Fruit fly (Drosophila melanogaster) whole organism, embryonic: ENCODE data around the gene CG13369.

Source experiments
- Blimp-1 ChIP-seq: fragments of 200-800 bp; sonication (Bioruptor generic); optimal IDR thresholded peaks from 3 replicates; lab custom pipeline; 2018; ENCODE audit warnings: missing biosample characterization, missing genetic modification characterization, mild to moderate bottlenecking, moderate library complexity, missing genetic modification reagents
- CG11696 ChIP-seq: fragments of 200-800 bp; sonication (Bioruptor generic); IDR thresholded peaks from 2 replicates; pipeline ENCODE4 v1.3.6; 2022; ENCODE audit warnings: missing biosample characterization, missing genetic modification characterization
- CG12219 ChIP-seq: fragments of 200-800 bp; sonication (Bioruptor generic); optimal IDR thresholded peaks from 3 replicates; lab custom pipeline; 2018; ENCODE audit warnings: missing biosample characterization, mild to moderate bottlenecking, missing genetic modification characterization
- CG1233 ChIP-seq: fragments of 200-800 bp; sonication (Bioruptor generic); optimal IDR thresholded peaks from 4 replicates; lab custom pipeline; 2018; ENCODE audit warnings: missing biosample characterization, mild to moderate bottlenecking, missing genetic modification characterization
- CG13624 ChIP-seq: fragments of 200-800 bp; sonication (Bioruptor generic); optimal IDR thresholded peaks from 2 replicates; lab custom pipeline; 2016; ENCODE audit warnings: missing biosample characterization, missing genetic modification characterization
- CG15514 ChIP-seq: fragments of 200-800 bp; sonication (Bioruptor generic); optimal IDR thresholded peaks from 3 replicates; lab custom pipeline; 2017; ENCODE audit warnings: missing biosample characterization, missing genetic modification characterization, mild to moderate bottlenecking, moderate library complexity, missing genetic modification reagents
- CG17802 ChIP-seq: fragments of 200-800 bp; sonication (Bioruptor generic); optimal IDR thresholded peaks from 2 replicates; lab custom pipeline; 2018; ENCODE audit warnings: missing biosample characterization, mild to moderate bottlenecking, missing genetic modification characterization, moderate library complexity
- CG2116 ChIP-seq: fragments of 200-800 bp; sonication (Bioruptor generic); optimal IDR thresholded peaks from 3 replicates; lab custom pipeline; 2018; ENCODE audit warnings: missing biosample characterization, mild to moderate bottlenecking, missing genetic modification characterization
- CG2875 ChIP-seq: fragments of 200-800 bp; sonication (Bioruptor generic); optimal IDR thresholded peaks from 2 replicates; lab custom pipeline; 2017; ENCODE audit warnings: missing biosample characterization, mild to moderate bottlenecking, missing genetic modification characterization, missing genetic modification reagents
- CG32772 ChIP-seq: fragments of 200-800 bp; sonication (Bioruptor generic); IDR thresholded peaks from 2 replicates; pipeline ENCODE4 v1.3.6; 2022; ENCODE audit warnings: missing biosample characterization, missing genetic modification characterization
- CG33213 ChIP-seq: fragments of 200-800 bp; sonication (Bioruptor generic); optimal IDR thresholded peaks from 3 replicates; lab custom pipeline; 2016; ENCODE audit warnings: missing biosample characterization, missing genetic modification characterization
- CG6254 ChIP-seq: fragments of 200-800 bp; sonication (Bioruptor generic); optimal IDR thresholded peaks from 3 replicates; lab custom pipeline; 2017; ENCODE audit warnings: mild to moderate bottlenecking, missing biosample characterization, missing genetic modification reagents, missing genetic modification characterization
- CG6791 ChIP-seq: fragments of 200-800 bp; sonication (Bioruptor generic); IDR thresholded peaks from 3 replicates; pipeline ENCODE4 v1.3.6; 2022; ENCODE audit warnings: missing biosample characterization, missing genetic modification characterization; ENCODE audit not compliant: partially characterized antibody
- CG7357 ChIP-seq: fragments of 200-800 bp; sonication (Bioruptor generic); IDR thresholded peaks from 3 replicates; pipeline ENCODE4 v1.3.6; 2022; ENCODE audit warnings: missing biosample characterization, missing genetic modification characterization
- CG7745 ChIP-seq: fragments of 200-800 bp; sonication (Bioruptor generic); optimal IDR thresholded peaks from 2 replicates; lab custom pipeline; 2018; ENCODE audit warnings: missing biosample characterization, mild to moderate bottlenecking, missing genetic modification characterization, moderate library complexity
- CG7963 ChIP-seq: fragments of 200-800 bp; sonication (Bioruptor generic); IDR thresholded peaks from 3 replicates; pipeline ENCODE4 v1.3.6; 2022; ENCODE audit warnings: missing biosample characterization, missing genetic modification characterization; ENCODE audit not compliant: partially characterized antibody
- CG8290 ChIP-seq, 3 experiments: fragments of 200-800 bp; sonication (Bioruptor generic); optimal IDR thresholded peaks; 2 replicates each; lab custom pipeline; 2016 to 2019; ENCODE audit warnings: missing biosample characterization in 3 of 3, missing genetic modification characterization in 3 of 3, mild to moderate bottlenecking in 2 of 3, moderate library complexity in 1 of 3
- CG8924 ChIP-seq: fragments of 200-800 bp; optimal IDR thresholded peaks from 3 replicates; lab custom pipeline; 2019; ENCODE audit warnings: missing biosample characterization, mild to moderate bottlenecking, missing genetic modification characterization, moderate library complexity
- CG9437 ChIP-seq: fragments of 200-800 bp; sonication (Bioruptor generic); optimal IDR thresholded peaks from 2 replicates; lab custom pipeline; 2018; ENCODE audit warnings: missing biosample characterization, mild to moderate bottlenecking, missing genetic modification characterization
- CG9727 ChIP-seq: fragments of 200-800 bp; sonication (Bioruptor generic); optimal IDR thresholded peaks from 3 replicates; lab custom pipeline; 2017; ENCODE audit warnings: missing biosample characterization, mild to moderate bottlenecking, missing genetic modification characterization
- CTCF ChIP-seq: fragments of 200-800 bp; sonication (Bioruptor generic); optimal IDR thresholded peaks from 2 replicates; lab custom pipeline; 2017; ENCODE audit warnings: missing biosample characterization, mild to moderate bottlenecking, missing genetic modification characterization, moderate library complexity
- CrebB ChIP-seq: fragments of 200-800 bp; sonication (Bioruptor generic); optimal IDR thresholded peaks from 3 replicates; lab custom pipeline; 2018; ENCODE audit warnings: missing biosample characterization, mild to moderate bottlenecking, missing genetic modification characterization
- D19A ChIP-seq: fragments of 200-800 bp; optimal IDR thresholded peaks from 3 replicates; lab custom pipeline; 2019; ENCODE audit warnings: missing biosample characterization, mild to moderate bottlenecking, missing genetic modification characterization, moderate library complexity
- Drgx ChIP-seq: fragments of 200-800 bp; sonication (Bioruptor generic); IDR thresholded peaks from 2 replicates; pipeline ENCODE4 v1.3.6; 2022; ENCODE audit warnings: missing biosample characterization, missing genetic modification characterization
- Ets65A ChIP-seq: fragments of 200-800 bp; sonication (Bioruptor generic); peaks from one replicate; lab custom pipeline; 2016; ENCODE audit warnings: missing biosample characterization, missing genetic modification characterization
- Ets97D ChIP-seq: fragments of 200-800 bp; sonication (Bioruptor generic); optimal IDR thresholded peaks from 3 replicates; lab custom pipeline; 2016; ENCODE audit warnings: missing biosample characterization, missing genetic modification characterization
- Fer1 ChIP-seq: fragments of 200-800 bp; sonication (Bioruptor generic); optimal IDR thresholded peaks from 2 replicates; lab custom pipeline; 2017; ENCODE audit warnings: missing biosample characterization, mild to moderate bottlenecking, missing genetic modification characterization
- Hr51 ChIP-seq, 2 experiments: fragments of 200-800 bp; sonication (Bioruptor generic); optimal IDR thresholded peaks; 2 replicates in 1 of 2; 3 replicates in 1 of 2; lab custom pipeline; 2016 to 2018; ENCODE audit warnings: missing biosample characterization in 2 of 2, missing genetic modification characterization in 2 of 2, mild to moderate bottlenecking in 1 of 2, moderate library complexity in 1 of 2
- MESR4 ChIP-seq: fragments of 200-800 bp; sonication (Bioruptor generic); optimal IDR thresholded peaks from 2 replicates; lab custom pipeline; 2018; ENCODE audit warnings: missing biosample characterization, mild to moderate bottlenecking, missing genetic modification characterization, moderate library complexity
- Nf-YC ChIP-seq: fragments of 200-800 bp; optimal IDR thresholded peaks from 3 replicates; lab custom pipeline; 2019; ENCODE audit warnings: missing biosample characterization, mild to moderate bottlenecking, missing genetic modification characterization, moderate library complexity
- Oaz ChIP-seq: fragments of 200-800 bp; sonication (Bioruptor generic); IDR thresholded peaks from 2 replicates; pipeline ENCODE4 v1.3.6; 2022; ENCODE audit warnings: missing biosample characterization, missing genetic modification characterization
- ash1 ChIP-seq: fragments of 200-800 bp; sonication (Bioruptor generic); optimal IDR thresholded peaks from 2 replicates; lab custom pipeline; 2018; ENCODE audit warnings: missing biosample characterization, mild to moderate bottlenecking, missing genetic modification characterization
- chinmo ChIP-seq: fragments of 200-800 bp; sonication (Bioruptor generic); IDR thresholded peaks from 4 replicates; pipeline ENCODE4 v1.3.6; 2022; ENCODE audit warnings: missing biosample characterization, missing genetic modification characterization; ENCODE audit not compliant: partially characterized antibody
- dmrt99B ChIP-seq: fragments of 200-800 bp; sonication (Bioruptor generic); optimal IDR thresholded peaks from 2 replicates; lab custom pipeline; 2018; ENCODE audit warnings: missing biosample characterization, mild to moderate bottlenecking, missing genetic modification characterization, moderate library complexity
- exex ChIP-seq: fragments of 200-800 bp; sonication (Bioruptor generic); optimal IDR thresholded peaks from 4 replicates; lab custom pipeline; 2018; ENCODE audit warnings: missing biosample characterization, mild to moderate bottlenecking, missing genetic modification characterization, moderate library complexity
- fd96Cb ChIP-seq: fragments of 200-800 bp; sonication (Bioruptor generic); optimal IDR thresholded peaks from 2 replicates; lab custom pipeline; 2018; ENCODE audit warnings: missing biosample characterization, mild to moderate bottlenecking, missing genetic modification characterization, moderate library complexity
- h ChIP-seq: fragments of >200 bp; optimal IDR thresholded peaks from 2 replicates; lab custom pipeline; 2017
- hbn ChIP-seq: fragments of 200-800 bp; sonication (Bioruptor generic); IDR thresholded peaks from 2 replicates; pipeline ENCODE4 v1.3.6; 2022; ENCODE audit warnings: missing biosample characterization, missing genetic modification characterization; ENCODE audit not compliant: partially characterized antibody
- lbe ChIP-seq: fragments of 200-800 bp; sonication (Bioruptor generic); optimal IDR thresholded peaks from 2 replicates; lab custom pipeline; 2016; ENCODE audit warnings: missing biosample characterization, mild to moderate bottlenecking, missing genetic modification characterization
- nom ChIP-seq: fragments of 200-800 bp; sonication (Bioruptor generic); optimal IDR thresholded peaks from 2 replicates; lab custom pipeline; 2017; ENCODE audit warnings: missing biosample characterization, missing genetic modification characterization, mild to moderate bottlenecking, moderate library complexity, missing genetic modification reagents
- oc ChIP-seq: fragments of 200-800 bp; sonication (Bioruptor generic); optimal IDR thresholded peaks from 2 replicates; lab custom pipeline; 2018; ENCODE audit warnings: missing biosample characterization, mild to moderate bottlenecking, missing genetic modification characterization, moderate library complexity
- prd ChIP-seq, 3 experiments: fragments of >200 bp in 2 of 3; fragments of 200-800 bp in 1 of 3; sonication (Bioruptor generic) in 1 of 3; optimal IDR thresholded peaks in 2 of 3; IDR thresholded peaks in 1 of 3; 2 replicates in 2 of 3; 3 replicates in 1 of 3; pipeline versions ENCODE4 v1.3.6 to Lab custom; 2017 to 2022; ENCODE audit warnings: missing biosample characterization in 1 of 3, missing genetic modification characterization in 1 of 3
- shn ChIP-seq: fragments of 200-800 bp; sonication (Bioruptor generic); optimal IDR thresholded peaks from 3 replicates; lab custom pipeline; 2016; ENCODE audit warnings: missing biosample characterization, missing genetic modification characterization
- sima ChIP-seq: fragments of 200-800 bp; sonication (Bioruptor generic); optimal IDR thresholded peaks from 2 replicates; lab custom pipeline; 2016; ENCODE audit warnings: missing biosample characterization, missing genetic modification characterization
- so ChIP-seq: fragments of 200-800 bp; sonication (Bioruptor generic); IDR thresholded peaks from 3 replicates; pipeline ENCODE4 v1.3.6; 2022; ENCODE audit warnings: missing biosample characterization, missing genetic modification characterization
- tio ChIP-seq: fragments of 200-800 bp; sonication (Bioruptor generic); optimal IDR thresholded peaks from 2 replicates; lab custom pipeline; 2017; ENCODE audit warnings: missing biosample characterization, missing genetic modification characterization, inconsistent platforms
- tll ChIP-seq, 2 experiments: fragments of 200-800 bp in 1 of 2; fragments of >200 bp in 1 of 2; sonication (Bioruptor generic) in 1 of 2; optimal IDR thresholded peaks; 2 replicates each; lab custom pipeline; 2017 to 2019; ENCODE audit warnings: missing biosample characterization in 2 of 2, missing genetic modification characterization in 2 of 2, mild to moderate bottlenecking in 1 of 2, moderate library complexity in 1 of 2
- trh ChIP-seq: fragments of 200-800 bp; sonication (Bioruptor generic); optimal IDR thresholded peaks from 2 replicates; lab custom pipeline; 2016; ENCODE audit warnings: missing biosample characterization, missing genetic modification characterization
- wor ChIP-seq: fragments of 200-800 bp; sonication (Bioruptor generic); IDR thresholded peaks from 2 replicates; pipeline ENCODE4 v1.3.6; 2022; ENCODE audit warnings: missing biosample characterization, missing genetic modification characterization

The CG13369 gene

dm6 chrX:647056-647627, 23.9 kb downstream of the CG13369 start, which contains the start of gene Roc1a (continued):
- TF ChIP-seq Ets97D (GFP tag; lab: Kevin White, UChicago) (no peak), dmrt99B (tag; lab: Kevin White, UChicago) (no peak), lbe (GFP tag; lab: Kevin White, UChicago) (no peak), CG7357 (GFP tag; lab: Robert Waterston, UW) (no peak), CG33213 (no peak), CG7745 (tag; lab: Kevin White, UChicago) (no peak), CTCF (no peak), prd (optimal IDR thresholded peaks at IDR 0.05; lab: Kevin White, UChicago) (no peak), prd (GFP tag; IDR thresholded peaks at IDR 0.05; lab: Robert Waterston, UW) (no peak), Drgx (GFP tag; lab: Robert Waterston, UW) (no peak), CG6791 (GFP tag; lab: Robert Waterston, UW) (peak; percentile 79), ash1 (no peak), CG8290 (GFP tag; optimal IDR thresholded peaks at IDR 0.05; lab: Kevin White, UChicago) (no peak), CG8290 (tag; optimal IDR thresholded peaks at IDR 0.05; lab: Kevin White, UChicago) (no peak), MESR4 (GFP tag; lab: Kevin White, UChicago) (peak; percentile 91), CG12219 (GFP tag; lab: Kevin White, UChicago) (no peak), shn (GFP tag; lab: Kevin White, UChicago) (no peak), trh (GFP tag; lab: Kevin White, UChicago) (no peak), CG17802 (no peak), oc (tag; lab: Kevin White, UChicago) (no peak), CG7963 (GFP tag; lab: Robert Waterston, UW) (peak; percentile 78), Oaz (GFP tag; lab: Robert Waterston, UW) (no peak), fd96Cb (tag; lab: Kevin White, UChicago) (no peak), CG8924 (tag; lab: Kevin White, UChicago) (peak; percentile 38), CG2875 (GFP tag; lab: Kevin White, UChicago) (no peak), CG32772 (GFP tag; lab: Robert Waterston, UW) (no peak), sima (GFP tag; lab: Kevin White, UChicago) (no peak), Hr51 (GFP tag; optimal IDR thresholded peaks at IDR 0.05; lab: Kevin White, UChicago) (no peak), hbn (GFP tag; lab: Robert Waterston, UW) (peak; percentile 57), chinmo (peak; percentile 79; the same call in 3 of the 4 replicates), D19A (tag; lab: Kevin White, UChicago) (no peak), CG6254 (GFP tag; lab: Kevin White, UChicago) (no peak), CG1233 (GFP tag; lab: Kevin White, UChicago) (no peak), CG9437 (GFP tag; lab: Kevin White, UChicago) (no peak), CG9727 (GFP tag; lab: Kevin White, UChicago) (peak; percentile 23), CG13624 (no peak), wor (no peak), so (GFP tag; lab: Robert Waterston, UW) (no peak), CG11696 (GFP tag; lab: Robert Waterston, UW) (no peak), h (lab: Kevin White, UChicago) (no peak), Fer1 (GFP tag; lab: Kevin White, UChicago) (no peak), Ets65A (GFP tag; lab: Kevin White, UChicago) (peak; percentile 86), tio (GFP tag; lab: Kevin White, UChicago) (no peak), CrebB (tag; lab: Kevin White, UChicago) (no peak), CG15514 (GFP tag; lab: Kevin White, UChicago) (no peak), tll (GFP tag; optimal IDR thresholded peaks at IDR 0.05; lab: Kevin White, UChicago) (no peak), exex (tag; lab: Kevin White, UChicago) (no peak), CG2116 (GFP tag; lab: Kevin White, UChicago) (peak; percentile 15), Blimp-1 (no peak), nom (GFP tag; lab: Kevin White, UChicago) (no peak), Nf-YC (tag; lab: Kevin White, UChicago) (peak; percentile 13)
